Fruit fly (Drosophila melanogaster): ENCODE data around the gene CG13116.
A peak's percentile ranks its signal among the peaks of the same experiment; 100 is the strongest.

CG13116 gene

dm6 chr2L:9700454-9700853 lies 29.3 kb upstream of the CG13116 start, which contains the start of gene pelo (continued):
- TF ChIP-seq dpn (GFP tag; optimal IDR thresholded peaks at IDR 0.05) (peak in 1 of 2 experiments; percentile 66), inv (GFP tag; IDR thresholded peaks at IDR 0.05; ENCODE audit: partially characterized antibody) (no peak), btn (GFP tag; optimal IDR thresholded peaks at IDR 0.05) (no peak), Sox100B (GFP tag; optimal IDR thresholded peaks at IDR 0.05) (peak; percentile 60), Rx (GFP tag; IDR thresholded peaks at IDR 0.05) (no peak), E2f2 (GFP tag; IDR thresholded peaks at IDR 0.05) (0 out of 2 replicates have a peak, but pooled peaks have one; percentile 38), dysf (GFP tag; IDR thresholded peaks at IDR 0.05) (peak; percentile 65), CG3065 (GFP tag; optimal IDR thresholded peaks at IDR 0.05) (no peak), her (GFP tag; optimal IDR thresholded peaks at IDR 0.05) (no peak), Neu2 (GFP tag; optimal IDR thresholded peaks at IDR 0.05; ENCODE audit: borderline replicate concordance) (no peak), pb (GFP tag; optimal IDR thresholded peaks at IDR 0.05) (no peak), cas (GFP tag; IDR thresholded peaks at IDR 0.05) (no peak), CG7987 (GFP tag; optimal IDR thresholded peaks at IDR 0.05) (peak; percentile 26), CG42726 (GFP tag; IDR thresholded peaks at IDR 0.05; ENCODE audit: partially characterized antibody) (no peak), CG10366 (GFP tag; IDR thresholded peaks at IDR 0.05) (peak; percentile 45; the same call in 1 of the 2 replicates), stwl (tag; optimal IDR thresholded peaks at IDR 0.05) (peak; percentile 40), aop (GFP tag; IDR thresholded peaks at IDR 0.05) (no peak), oc (tag; optimal IDR thresholded peaks at IDR 0.05) (peak; percentile 22), CG9437 (GFP tag; optimal IDR thresholded peaks at IDR 0.05) (peak; percentile 21), CG7839 (tag; optimal IDR thresholded peaks at IDR 0.05) (peak; percentile 70), lov (optimal IDR thresholded peaks at IDR 0.05) (no peak), lov (GFP tag; IDR thresholded peaks at IDR 0.05) (no peak), dimm (GFP tag; IDR thresholded peaks at IDR 0.05) (no peak), schlank (tag; optimal IDR thresholded peaks at IDR 0.05) (no peak), CG30431 (GFP tag; optimal IDR thresholded peaks at IDR 0.05) (peak; percentile 27), CG8388 (GFP tag; optimal IDR thresholded peaks at IDR 0.05) (peak; percentile 64), onecut (GFP tag; IDR thresholded peaks at IDR 0.05) (0 out of 2 replicates have a peak, but pooled peaks have one; percentile 10), nerfin-2 (GFP tag; IDR thresholded peaks at IDR 0.05; ENCODE audit: partially characterized antibody) (no peak), shn (GFP tag; optimal IDR thresholded peaks at IDR 0.05) (no peak), unc-4 (GFP tag; IDR thresholded peaks at IDR 0.05; ENCODE audit: partially characterized antibody) (no peak), CG14014 (GFP tag; IDR thresholded peaks at IDR 0.05) (peak; percentile 58; the same call in 1 of the 2 replicates), Ravus (GFP tag; IDR thresholded peaks at IDR 0.05) (no peak), Dip3 (GFP tag; optimal IDR thresholded peaks at IDR 0.05) (peak; percentile 20), CG11093 (GFP tag; IDR thresholded peaks at IDR 0.05) (0 out of 3 replicates have a peak, but pooled peaks have one; percentile 43), CG1647 (GFP tag; optimal IDR thresholded peaks at IDR 0.05) (no peak), C15 (GFP tag; IDR thresholded peaks at IDR 0.05) (no peak), Rfx (GFP tag; IDR thresholded peaks at IDR 0.05) (peak; percentile 72), CG16813 (GFP tag; IDR thresholded peaks at IDR 0.05; ENCODE audit: partially characterized antibody) (no peak), slp2 (GFP tag; optimal IDR thresholded peaks at IDR 0.05) (no peak), CG14441 (GFP tag; IDR thresholded peaks at IDR 0.05) (peak; percentile 27; the same call in 1 of the 2 replicates), sens-2 (GFP tag; IDR thresholded peaks at IDR 0.05) (no peak), row (GFP tag; IDR thresholded peaks at IDR 0.05) (peak; percentile 94), vnd (GFP tag; IDR thresholded peaks at IDR 0.05; ENCODE audit: partially characterized antibody) (no peak), D19A (tag; optimal IDR thresholded peaks at IDR 0.05) (peak; percentile 44), ato (GFP tag; IDR thresholded peaks at IDR 0.05; ENCODE audit: partially characterized antibody) (no peak), CG10147 (GFP tag; optimal IDR thresholded peaks at IDR 0.05) (peak; percentile 76), CG9817 (tag; optimal IDR thresholded peaks at IDR 0.05) (peak; percentile 63), CG15601 (tag; optimal IDR thresholded peaks at IDR 0.05) (peak; percentile 63), CG9876 (GFP tag; optimal IDR thresholded peaks at IDR 0.05) (no peak), CG6654 (GFP tag; optimal IDR thresholded peaks at IDR 0.05) (no peak), CG2678 (tag; optimal IDR thresholded peaks at IDR 0.05) (peak; percentile 75)
